Fruit fly (Drosophila melanogaster) whole organism, adult: Measurements from ENCODE around the gene Dbp21E2.

Source experiments
- CG11617 ChIP-seq: fragments of 200-800 bp; sonication (Bioruptor generic); optimal IDR thresholded peaks from 2 replicates; lab custom pipeline; 2017; ENCODE audit warnings: mild to moderate bottlenecking, missing biosample characterization, missing genetic modification reagents, missing genetic modification characterization
- CG12768 ChIP-seq: fragments of 200-800 bp; sonication (Bioruptor generic); optimal IDR thresholded peaks from 2 replicates; lab custom pipeline; 2017; ENCODE audit warnings: missing biosample characterization, missing genetic modification characterization, mild to moderate bottlenecking, moderate library complexity, missing genetic modification reagents
- CG14711 ChIP-seq: fragments of 200-800 bp; sonication (Bioruptor generic); optimal IDR thresholded peaks from 2 replicates; lab custom pipeline; 2018; ENCODE audit warnings: missing biosample characterization, mild to moderate bottlenecking, missing genetic modification characterization, moderate library complexity
- CG1620 ChIP-seq: fragments of 200-800 bp; sonication (Bioruptor generic); optimal IDR thresholded peaks from 2 replicates; lab custom pipeline; 2016; ENCODE audit warnings: missing biosample characterization, missing genetic modification characterization
- CG33017 ChIP-seq: fragments of 200-800 bp; sonication (Bioruptor generic); optimal IDR thresholded peaks from 2 replicates; lab custom pipeline; 2018; ENCODE audit warnings: missing biosample characterization, mild to moderate bottlenecking, missing genetic modification characterization, moderate library complexity
- CG5204 ChIP-seq: fragments of 200-800 bp; sonication (Bioruptor generic); optimal IDR thresholded peaks from 2 replicates; lab custom pipeline; 2016; ENCODE audit warnings: missing biosample characterization, missing genetic modification characterization
- CG7045 ChIP-seq: fragments of 200-800 bp; sonication (Bioruptor generic); optimal IDR thresholded peaks from 2 replicates; lab custom pipeline; 2017; ENCODE audit warnings: missing biosample characterization, mild to moderate bottlenecking, missing genetic modification characterization
- CG7101 ChIP-seq: fragments of 200-800 bp; sonication (Bioruptor generic); optimal IDR thresholded peaks from 2 replicates; lab custom pipeline; 2018; ENCODE audit warnings: missing biosample characterization, mild to moderate bottlenecking, missing genetic modification characterization, moderate library complexity
- Clk ChIP-seq: fragments of 200-800 bp; sonication (Bioruptor generic); optimal IDR thresholded peaks from 2 replicates; lab custom pipeline; 2017; ENCODE audit warnings: missing biosample characterization, missing genetic modification characterization
- Crg-1 ChIP-seq: fragments of 200-800 bp; sonication (Bioruptor generic); optimal IDR thresholded peaks from 2 replicates; lab custom pipeline; 2016; ENCODE audit warnings: missing biosample characterization, missing genetic modification characterization
- Hr96 ChIP-seq: fragments of 200-800 bp; sonication (Bioruptor generic); optimal IDR thresholded peaks from 2 replicates; lab custom pipeline; 2016; ENCODE audit warnings: missing biosample characterization, missing genetic modification characterization
- Mnt ChIP-seq: fragments of 200-800 bp; sonication (Bioruptor generic); optimal IDR thresholded peaks from 2 replicates; lab custom pipeline; 2016; ENCODE audit warnings: missing biosample characterization, mild to moderate bottlenecking, missing genetic modification characterization
- bab1 ChIP-seq: fragments of 200-800 bp; sonication (Bioruptor generic); optimal IDR thresholded peaks from 3 replicates; lab custom pipeline; 2019; ENCODE audit warnings: missing biosample characterization, mild to moderate bottlenecking, missing genetic modification characterization, moderate library complexity
- cic ChIP-seq: fragments of 200-800 bp; sonication (Bioruptor generic); optimal IDR thresholded peaks from 2 replicates; lab custom pipeline; 2017; ENCODE audit warnings: missing biosample characterization, mild to moderate bottlenecking, missing genetic modification characterization, moderate library complexity
- cnc ChIP-seq, 2 experiments: fragments of >200 bp; optimal IDR thresholded peaks; 2 replicates each; lab custom pipeline; 2017
- kay ChIP-seq: fragments of 200-800 bp; sonication (Bioruptor generic); peaks from one replicate; lab custom pipeline; 2016; ENCODE audit warnings: missing biosample characterization, missing genetic modification characterization, borderline replicate concordance
- ovo ChIP-seq: fragments of 200-800 bp; sonication (Bioruptor generic); optimal IDR thresholded peaks from 2 replicates; lab custom pipeline; 2016; ENCODE audit warnings: missing biosample characterization, missing genetic modification characterization
- pad ChIP-seq: fragments of 200-800 bp; sonication (Bioruptor generic); optimal IDR thresholded peaks from 3 replicates; lab custom pipeline; 2017; ENCODE audit warnings: missing biosample characterization, missing genetic modification characterization, mild to moderate bottlenecking, moderate library complexity, missing genetic modification reagents
- tj ChIP-seq: fragments of 200-800 bp; sonication (Bioruptor generic); optimal IDR thresholded peaks from 3 replicates; lab custom pipeline; 2017; ENCODE audit warnings: missing biosample characterization, mild to moderate bottlenecking, missing genetic modification characterization, moderate library complexity
- toe ChIP-seq: fragments of 200-800 bp; sonication (Bioruptor generic); optimal IDR thresholded peaks from 2 replicates; lab custom pipeline; 2016; ENCODE audit warnings: missing biosample characterization, missing genetic modification characterization

The Dbp21E2 gene

dm6 chr2L:847189-847987 lies 36.0 kb downstream of the Dbp21E2 start:
- TF ChIP-seq CG11617 = peak; percentile 24
- TF ChIP-seq pad (GFP tag; lab: Kevin White, UChicago) = no peak
- TF ChIP-seq cic = no peak
- TF ChIP-seq tj (GFP tag; lab: Kevin White, UChicago) = peak; percentile 1
- TF ChIP-seq CG33017 (tag; lab: Kevin White, UChicago) = no peak
- no peak for TF ChIP-seq cnc (optimal IDR thresholded peaks at IDR 0.05; lab: Kevin White, UChicago)
- no peak for TF ChIP-seq Clk (GFP tag; lab: Kevin White, UChicago)

- no peak for TF ChIP-seq pad (GFP tag; lab: Kevin White, UChicago)
- TF ChIP-seq tj (GFP tag; lab: Kevin White, UChicago) = no peak
- no peak for TF ChIP-seq ovo (GFP tag; lab: Kevin White, UChicago)
- no peak for TF ChIP-seq CG12768 (GFP tag; lab: Kevin White, UChicago)
- TF ChIP-seq CG1620 = no peak
- TF ChIP-seq kay (GFP tag; lab: Kevin White, UChicago) = no peak
- no peak for TF ChIP-seq cic
- no peak for TF ChIP-seq cnc (optimal IDR thresholded peaks at IDR 0.05; lab: Kevin White, UChicago)
- TF ChIP-seq CG7101 (tag; lab: Kevin White, UChicago) = no peak
- no peak for TF ChIP-seq Hr96
- TF ChIP-seq toe (GFP tag; lab: Kevin White, UChicago) = no peak
These were observed 36.7 kb downstream of the Dbp21E2 start for dm6 chr2L:847988-848622.

- no peak for TF ChIP-seq cic
- TF ChIP-seq tj (GFP tag; lab: Kevin White, UChicago) = no peak
- no peak for TF ChIP-seq Crg-1
- no peak for TF ChIP-seq CG33017 (tag; lab: Kevin White, UChicago)
- no peak for TF ChIP-seq CG14711 (tag; lab: Kevin White, UChicago)
- no peak for TF ChIP-seq Mnt
- TF ChIP-seq pad (GFP tag; lab: Kevin White, UChicago) = no peak
- TF ChIP-seq ovo (GFP tag; lab: Kevin White, UChicago) = no peak
These were observed 37.9 kb downstream of the Dbp21E2 start for dm6 chr2L:849138-849744.

dm6 chr2L:849787-850512 lies 38.6 kb downstream of the Dbp21E2 start:
- TF ChIP-seq Hr96 (no peak), Clk (GFP tag; lab: Kevin White, UChicago) (no peak), kay (GFP tag; lab: Kevin White, UChicago) (no peak), bab1 (GFP tag; lab: Kevin White, UChicago) (no peak), cnc (optimal IDR thresholded peaks at IDR 0.05; lab: Kevin White, UChicago) (no peak), CG1620 (no peak)

- TF ChIP-seq pad (GFP tag; lab: Kevin White, UChicago) = no peak
- TF ChIP-seq CG5204 (GFP tag; lab: Kevin White, UChicago) = no peak
- TF ChIP-seq toe (GFP tag; lab: Kevin White, UChicago) = no peak
- TF ChIP-seq CG14711 (tag; lab: Kevin White, UChicago) = peak; percentile 60
- no peak for TF ChIP-seq Crg-1
- peak; percentile 62 for TF ChIP-seq CG7101 (tag; lab: Kevin White, UChicago)
- TF ChIP-seq cic = peak; percentile 27
- peak; percentile 60 for TF ChIP-seq tj (GFP tag; lab: Kevin White, UChicago)
- TF ChIP-seq CG33017 (tag; lab: Kevin White, UChicago) = peak; percentile 26
- peak; percentile 75 for TF ChIP-seq Mnt
- no peak for TF ChIP-seq cnc (optimal IDR thresholded peaks at IDR 0.05; lab: Kevin White, UChicago)
- peak; percentile 66 for TF ChIP-seq bab1 (GFP tag; lab: Kevin White, UChicago)
- TF ChIP-seq CG11617 = peak; percentile 14
- no peak for TF ChIP-seq kay (GFP tag; lab: Kevin White, UChicago)
- TF ChIP-seq Hr96 = peak; percentile 16
- peak; percentile 2 for TF ChIP-seq CG7045 (GFP tag; lab: Kevin White, UChicago)
- TF ChIP-seq CG1620 = peak; percentile 55
- peak; percentile 23 for TF ChIP-seq CG12768 (GFP tag; lab: Kevin White, UChicago)
- TF ChIP-seq Clk (GFP tag; lab: Kevin White, UChicago) = no peak
- no peak for TF ChIP-seq ovo (GFP tag; lab: Kevin White, UChicago)
These were observed 39.4 kb downstream of the Dbp21E2 start, which contains the start of gene drongo for dm6 chr2L:850727-851257. Gene drongo (minus strand): TSS chr2L:851071.
